Worm (Caenorhabditis elegans) whole organism, late embryonic: ENCODE results near the gene aps-2.

Source experiments
- ceh-45 ChIP-seq: fragments of 200-800 bp; sonication (Bioruptor generic); IDR thresholded peaks from 2 replicates; pipeline ENCODE4 v1.3.6; 2022; ENCODE audit warnings: missing genetic modification reagents, missing genetic modification characterization, missing compliant biosample characterization
- ceh-6 ChIP-seq: fragments of 200-800 bp; sonication (Bioruptor generic); optimal IDR thresholded peaks from 2 replicates; lab custom pipeline; 2018; ENCODE audit warnings: mild to moderate bottlenecking, missing genetic modification characterization, missing compliant biosample characterization
- nfya-1 ChIP-seq: sonication (generic microtip); optimal IDR thresholded peaks from 2 replicates; lab custom pipeline; 2017; ENCODE audit warnings: missing genetic modification characterization, mild to moderate bottlenecking, missing compliant biosample characterization, antibody characterized with exemption, moderate library complexity
- nhr-11 ChIP-seq: fragments of 150-350 bp; optimal IDR thresholded peaks from 2 replicates; lab custom pipeline; 2014; ENCODE audit warnings: missing biosample characterization, missing genetic modification characterization
- pha-4 ChIP-seq: fragments of 150-350 bp; optimal IDR thresholded peaks from 2 replicates; lab custom pipeline; 2018; ENCODE audit warnings: missing biosample characterization, missing genetic modification reagents, missing genetic modification characterization
- rnt-1 ChIP-seq: sonication (generic microtip); optimal IDR thresholded peaks from 2 replicates; lab custom pipeline; 2016; ENCODE audit warnings: missing genetic modification characterization, missing compliant biosample characterization
- sdc-2 ChIP-seq: sonication (generic microtip); optimal IDR thresholded peaks from 2 replicates; lab custom pipeline; 2016; ENCODE audit warnings: missing genotype, missing genetic modification characterization, missing compliant biosample characterization

- TF ChIP-seq rnt-1 (tag; lab: Kevin White, UChicago) (no peak), ceh-45 (GFP tag; lab: Robert Waterston, UW) (no peak), nfya-1 (tag; lab: Kevin White, UChicago) (no peak), nhr-11 (tag; lab: Kevin White, UChicago) (no peak), ceh-6 (GFP tag; lab: Kevin White, UChicago) (no peak), sdc-2 (tag; lab: Kevin White, UChicago) (no peak), pha-4 (tag; lab: Kevin White, UChicago) (no peak)
Observed at ce11 chrX:4408466-4408865, 49.6 kb upstream of the aps-2 start.
